Fruit fly (Drosophila melanogaster): ENCODE data around the gene CG32091.

CG32091 gene

dm6 chr3L:11680298-11680697 lies 49.1 kb downstream of the CG32091 start, which contains the start of gene CG32085 (continued):
- peak; percentile 91 for TF ChIP-seq CG32532 (GFP tag; IDR thresholded peaks at IDR 0.05)
- TF ChIP-seq schlank (tag; optimal IDR thresholded peaks at IDR 0.05), result peak; percentile 67
- TF ChIP-seq CG13287 (GFP tag; IDR thresholded peaks at IDR 0.05; ENCODE audit: partially characterized antibody), result peak; percentile 18; the same call in 1 of the 2 replicates
- peak; percentile 56 for TF ChIP-seq CG3847 (GFP tag; IDR thresholded peaks at IDR 0.05)
- TF ChIP-seq bsh (GFP tag; optimal IDR thresholded peaks at IDR 0.05), result no peak
- TF ChIP-seq CG13424 (tag; optimal IDR thresholded peaks at IDR 0.05), result peak; percentile 48
- TF ChIP-seq CG17829 (tag; optimal IDR thresholded peaks at IDR 0.05), result peak; percentile 35
- TF ChIP-seq CG10147 (GFP tag; optimal IDR thresholded peaks at IDR 0.05), result peak; percentile 30
- no peak for TF ChIP-seq Sin3A (optimal IDR thresholded peaks at IDR 0.05)
- TF ChIP-seq NK7.1 (GFP tag; optimal IDR thresholded peaks at IDR 0.05), result peak; percentile 62
- TF ChIP-seq gcm2 (GFP tag; optimal IDR thresholded peaks at IDR 0.05), result peak; percentile 5
- TF ChIP-seq sr (GFP tag; IDR thresholded peaks at IDR 0.05), result 0 out of 3 replicates have a peak, but pooled peaks have one; percentile 55
- peak; percentile 60; the same call in 1 of the 2 replicates for TF ChIP-seq Ada2b (GFP tag; IDR thresholded peaks at IDR 0.05)
- peak; percentile 81 for TF ChIP-seq CG15514 (GFP tag; optimal IDR thresholded peaks at IDR 0.05)
- peak; percentile 3 for TF ChIP-seq CG6654 (GFP tag; optimal IDR thresholded peaks at IDR 0.05)
- no peak for TF ChIP-seq pfk (GFP tag; optimal IDR thresholded peaks at IDR 0.05)
- peak; percentile 54 for TF ChIP-seq fu2 (GFP tag; optimal IDR thresholded peaks at IDR 0.05)
- no peak for TF ChIP-seq Bgb (GFP tag; IDR thresholded peaks at IDR 0.05; ENCODE audit: partially characterized antibody)
- no peak for TF ChIP-seq CG8765 (GFP tag; IDR thresholded peaks at IDR 0.05)
- TF ChIP-seq wor (GFP tag; IDR thresholded peaks at IDR 0.05), result no peak
- TF ChIP-seq twi (tag; optimal IDR thresholded peaks at IDR 0.05), result no peak
- peak; percentile 82 for TF ChIP-seq dysf (GFP tag; IDR thresholded peaks at IDR 0.05)
- peak; percentile 82; the same call in 2 of the 3 replicates for TF ChIP-seq Dbx (GFP tag; IDR thresholded peaks at IDR 0.05)
- peak; percentile 53; the same call in 1 of the 2 replicates for TF ChIP-seq stc (GFP tag; IDR thresholded peaks at IDR 0.05)
- TF ChIP-seq otp (GFP tag; IDR thresholded peaks at IDR 0.05), result peak; percentile 56; the same call in 1 of the 3 replicates
- TF ChIP-seq tgo (GFP tag; IDR thresholded peaks at IDR 0.05), result peak; percentile 42; the same call in 2 of the 3 replicates
- peak; percentile 67; the same call in 2 of the 3 replicates for TF ChIP-seq zfh1 (GFP tag; IDR thresholded peaks at IDR 0.05)
- peak; percentile 55; the same call in 1 of the 2 replicates for TF ChIP-seq toy (GFP tag; IDR thresholded peaks at IDR 0.05)
- peak; percentile 6 for TF ChIP-seq exex (tag; optimal IDR thresholded peaks at IDR 0.05)
- peak; percentile 48 for TF ChIP-seq sisA (GFP tag; IDR thresholded peaks at IDR 0.05)
- TF ChIP-seq CG16779 (GFP tag; IDR thresholded peaks at IDR 0.05), result peak; percentile 70; the same call in 1 of the 2 replicates
- peak; percentile 12 for TF ChIP-seq Dp (GFP tag; optimal IDR thresholded peaks at IDR 0.05)
- TF ChIP-seq NC2α (GFP tag; optimal IDR thresholded peaks at IDR 0.05), result no peak
- no peak for TF ChIP-seq Nf-YA (GFP tag; IDR thresholded peaks at IDR 0.05)
- TF ChIP-seq CG31441 (GFP tag; IDR thresholded peaks at IDR 0.05), result peak; percentile 24; the same call in 1 of the 2 replicates
- TF ChIP-seq psq (GFP tag; optimal IDR thresholded peaks at IDR 0.05), result no peak
- TF ChIP-seq Deaf1 (tag; optimal IDR thresholded peaks at IDR 0.05), result peak; percentile 62
- peak; percentile 25 for TF ChIP-seq pb (GFP tag; optimal IDR thresholded peaks at IDR 0.05)
- no peak for TF ChIP-seq Doc3 (GFP tag; IDR thresholded peaks at IDR 0.05; ENCODE audit: partially characterized antibody)
- peak; percentile 6 for TF ChIP-seq p53 (GFP tag; optimal IDR thresholded peaks at IDR 0.05)
- peak; percentile 22; the same call in 1 of the 3 replicates for TF ChIP-seq croc (GFP tag; conservative IDR thresholded peaks at IDR 0.05)
- peak; percentile 32; the same call in 1 of the 2 replicates for TF ChIP-seq CG10366 (GFP tag; IDR thresholded peaks at IDR 0.05)
- peak; percentile 21 for TF ChIP-seq Dad (GFP tag; optimal IDR thresholded peaks at IDR 0.05)
- peak; percentile 71 for TF ChIP-seq caup (GFP tag; optimal IDR thresholded peaks at IDR 0.05; ENCODE audit: severe bottlenecking)
- TF ChIP-seq CG16863 (GFP tag; optimal IDR thresholded peaks at IDR 0.05), result peak; percentile 52
- TF ChIP-seq Bteb2 (GFP tag; optimal IDR thresholded peaks at IDR 0.05), result peak; percentile 20
- peak; percentile 38 for TF ChIP-seq gem (tag; optimal IDR thresholded peaks at IDR 0.05)
- TF ChIP-seq CG2129 (GFP tag; IDR thresholded peaks at IDR 0.05; ENCODE audit: partially characterized antibody), result no peak
- peak; percentile 51 for TF ChIP-seq Jarid2 (GFP tag; optimal IDR thresholded peaks at IDR 0.05)
- TF ChIP-seq CG2712 (tag; optimal IDR thresholded peaks at IDR 0.05), result peak; percentile 34
- peak; percentile 25 for TF ChIP-seq Six4 (GFP tag; optimal IDR thresholded peaks at IDR 0.05)
